Worm (Caenorhabditis elegans): Measurements from ENCODE around the gene C47A10.16.

- no peak for TF ChIP-seq ama-1 (optimal IDR thresholded peaks at IDR 0.05)
- TF ChIP-seq ama-1 (GFP tag; optimal IDR thresholded peaks at IDR 0.05) = no peak
- no peak for TF ChIP-seq lag-1 (GFP tag; IDR thresholded peaks at IDR 0.05)
- no peak for TF ChIP-seq pha-4 (tag; optimal IDR thresholded peaks at IDR 0.05)
- TF ChIP-seq nhr-90 (tag; optimal IDR thresholded peaks at IDR 0.05) = no peak
- no peak for TF ChIP-seq hmg-1.2 (GFP tag; IDR thresholded peaks at IDR 0.05)
- no peak for TF ChIP-seq sptf-2 (GFP tag; optimal IDR thresholded peaks at IDR 0.05)
These were observed 12.6 kb downstream of the C47A10.16 start for ce11 chrV:17752340-17752739.

Data from whole organism, young adult.